Fruit fly (Drosophila melanogaster): ENCODE data around the gene wam.

wam gene

dm6 chr3R:23239934-23240632 lies 47.8 kb downstream of the wam start:
- peak; percentile 66 for TF ChIP-seq svp (GFP tag)
- no peak for TF ChIP-seq acj6 (GFP tag; optimal IDR thresholded peaks at IDR 0.05)
- TF ChIP-seq Gug (GFP tag; IDR thresholded peaks at IDR 0.05): no peak
- peak; percentile 1 for TF ChIP-seq CG10631 (GFP tag; optimal IDR thresholded peaks at IDR 0.05)
- peak; percentile 34; the same call in 1 of the 2 replicates for TF ChIP-seq CG15336 (GFP tag; IDR thresholded peaks at IDR 0.05)
- peak; percentile 14 for TF ChIP-seq CG3919 (GFP tag; optimal IDR thresholded peaks at IDR 0.05)
- 0 out of 3 replicates have a peak, but pooled peaks have one; percentile 16 for TF ChIP-seq eg (GFP tag; IDR thresholded peaks at IDR 0.05)
- TF ChIP-seq CG3032 (tag; optimal IDR thresholded peaks at IDR 0.05): no peak
- peak; percentile 16 for TF ChIP-seq CG10669 (GFP tag; optimal IDR thresholded peaks at IDR 0.05)
- TF ChIP-seq CG6854 (GFP tag; optimal IDR thresholded peaks at IDR 0.05): no peak
- peak; percentile 9 for TF ChIP-seq Met (GFP tag; optimal IDR thresholded peaks at IDR 0.05)
- TF ChIP-seq CG4318 (GFP tag; optimal IDR thresholded peaks at IDR 0.05): no peak
- TF ChIP-seq CG6163 (GFP tag; IDR thresholded peaks at IDR 0.05): 0 out of 3 replicates have a peak, but pooled peaks have one; percentile 30
- no peak for TF ChIP-seq fd85E (GFP tag; optimal IDR thresholded peaks at IDR 0.05)
- TF ChIP-seq pdm3 (GFP tag; optimal IDR thresholded peaks at IDR 0.05): peak; percentile 5
- no peak for TF ChIP-seq Eip78C (GFP tag)
- peak; percentile 10 for TF ChIP-seq achi (GFP tag; optimal IDR thresholded peaks at IDR 0.05)
- peak in 1 of 2 experiments; percentile 32 for TF ChIP-seq ss (GFP tag; optimal IDR thresholded peaks at IDR 0.05)
- TF ChIP-seq Ets96B (tag; optimal IDR thresholded peaks at IDR 0.05): peak; percentile 17
- peak; percentile 26 for TF ChIP-seq dsx (GFP tag; optimal IDR thresholded peaks at IDR 0.05; ENCODE audit: poor library complexity, severe bottlenecking)
- no peak for TF ChIP-seq lz (GFP tag; optimal IDR thresholded peaks at IDR 0.05)

DNA sequence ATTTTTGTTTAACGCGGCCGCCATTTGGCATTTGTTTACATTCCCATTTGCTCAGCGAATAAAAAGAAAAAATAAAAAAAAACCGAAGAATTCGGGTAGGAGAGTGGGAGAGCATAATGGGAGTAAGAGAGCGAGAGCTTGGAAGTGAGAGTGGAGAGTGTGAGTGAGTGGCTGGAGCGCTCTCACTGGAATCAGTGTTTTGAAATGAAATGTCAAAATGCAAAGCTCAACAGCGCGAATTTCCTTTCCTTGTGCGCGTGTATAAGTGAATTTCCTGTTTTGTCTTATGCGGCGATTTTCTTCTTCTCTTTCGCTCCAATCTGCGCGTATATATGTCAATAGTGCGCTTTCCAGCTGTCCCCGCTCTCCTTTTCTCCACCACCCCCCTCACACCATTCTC lies 48.8 kb downstream of the wam start:
- no peak for TF ChIP-seq achi (GFP tag; optimal IDR thresholded peaks at IDR 0.05)
- TF ChIP-seq acj6 (GFP tag; optimal IDR thresholded peaks at IDR 0.05): no peak
- TF ChIP-seq svp (GFP tag): no peak
- TF ChIP-seq salr (GFP tag; optimal IDR thresholded peaks at IDR 0.05): no peak
- no peak for TF ChIP-seq CG8119 (GFP tag; IDR thresholded peaks at IDR 0.05)
- no peak for TF ChIP-seq CG11902 (GFP tag; optimal IDR thresholded peaks at IDR 0.05)
- TF ChIP-seq CG10669 (GFP tag; optimal IDR thresholded peaks at IDR 0.05): no peak
- no peak for TF ChIP-seq Ets21C (GFP tag; optimal IDR thresholded peaks at IDR 0.05)
- no peak for TF ChIP-seq CG6163 (GFP tag; IDR thresholded peaks at IDR 0.05)
- no peak for TF ChIP-seq Eip93F (GFP tag; optimal IDR thresholded peaks at IDR 0.05)
- no peak for TF ChIP-seq CG32006 (GFP tag; optimal IDR thresholded peaks at IDR 0.05)
- TF ChIP-seq Blimp-1 (GFP tag; optimal IDR thresholded peaks at IDR 0.05): no peak
- TF ChIP-seq dac (GFP tag; optimal IDR thresholded peaks at IDR 0.05): no peak
- no peak for TF ChIP-seq CG10631 (GFP tag; optimal IDR thresholded peaks at IDR 0.05)
- TF ChIP-seq Lpt (GFP tag; optimal IDR thresholded peaks at IDR 0.05): no peak
- no peak for TF ChIP-seq Sox102F (GFP tag; optimal IDR thresholded peaks at IDR 0.05)
- no peak for TF ChIP-seq Sox14 (GFP tag; optimal IDR thresholded peaks at IDR 0.05)
- no peak for TF ChIP-seq CG9139 (GFP tag; optimal IDR thresholded peaks at IDR 0.05)
- TF ChIP-seq net (GFP tag; optimal IDR thresholded peaks at IDR 0.05): no peak

Measured in whole organism, prepupa.